Fruit fly (Drosophila melanogaster) whole organism: ENCODE results near the gene Syp.

Source experiments
- CG8478 ChIP-seq: fragments of >200 bp; optimal IDR thresholded peaks from 2 replicates; lab custom pipeline; 2018; ENCODE audit warnings: inconsistent platforms
- Dll ChIP-seq: fragments of >200 bp; optimal IDR thresholded peaks from 2 replicates; lab custom pipeline; 2017
- EcR ChIP-seq, 2 experiments: fragments of >200 bp; optimal IDR thresholded peaks; 2 replicates each; lab custom pipeline; 2017; ENCODE audit warnings: missing biosample characterization in 2 of 2, missing genetic modification characterization in 2 of 2, missing genetic modification reagents in 2 of 2
- pan ChIP-seq: fragments of >200 bp; optimal IDR thresholded peaks from 2 replicates; lab custom pipeline; 2017
- psq ChIP-seq: fragments of >200 bp; optimal IDR thresholded peaks from 2 replicates; lab custom pipeline; 2017
- usp ChIP-seq: fragments of >200 bp; optimal IDR thresholded peaks from 2 replicates; lab custom pipeline; 2017; ENCODE audit warnings: missing biosample characterization, missing genetic modification characterization, mixed read lengths

Syp gene

dm6 chr3R:20754991-20755390 lies 1.5 kb upstream of the Syp start:
- TF ChIP-seq CG8478 (lab: Kevin White, UChicago) = no peak
- TF ChIP-seq Dll (lab: Kevin White, UChicago) = no peak
- TF ChIP-seq pan (lab: Kevin White, UChicago) = no peak
- no peak for TF ChIP-seq psq (lab: Kevin White, UChicago)
- no peak for TF ChIP-seq EcR (GFP tag; optimal IDR thresholded peaks at IDR 0.05; lab: Kevin White, UChicago)
- no peak for TF ChIP-seq usp

dm6 chr3R:20762175-20762795 lies 5.8 kb downstream of the Syp start, which contains the start of gene CG31195:
TSS of gene CG31195 (minus strand) at chr3R:20762369.
- TF ChIP-seq usp (no peak), psq (lab: Kevin White, UChicago) (no peak)

- TF ChIP-seq pan (lab: Kevin White, UChicago) = no peak
- TF ChIP-seq Dll (lab: Kevin White, UChicago) = no peak
- TF ChIP-seq CG8478 (lab: Kevin White, UChicago) = no peak
- no peak for TF ChIP-seq EcR (GFP tag; optimal IDR thresholded peaks at IDR 0.05; lab: Kevin White, UChicago)
- TF ChIP-seq usp = no peak
- no peak for TF ChIP-seq psq (lab: Kevin White, UChicago)
These were observed 7.5 kb downstream of the Syp start for dm6 chr3R:20764058-20764457.

dm6 chr3R:20765302-20766155 lies 9.0 kb downstream of the Syp start:
- TF ChIP-seq psq (lab: Kevin White, UChicago) (no peak), EcR (GFP tag; optimal IDR thresholded peaks at IDR 0.05; lab: Kevin White, UChicago) (peak; percentile 88 to 90), usp (no peak), Dll (lab: Kevin White, UChicago) (no peak)

dm6 chr3R:20766156-20766486 lies 9.6 kb downstream of the Syp start:
- TF ChIP-seq pan (lab: Kevin White, UChicago) (no peak), CG8478 (lab: Kevin White, UChicago) (no peak), EcR (GFP tag; optimal IDR thresholded peaks at IDR 0.05; lab: Kevin White, UChicago) (no peak), Dll (lab: Kevin White, UChicago) (no peak)

- no peak for TF ChIP-seq pan (lab: Kevin White, UChicago)
- TF ChIP-seq psq (lab: Kevin White, UChicago) = no peak
- no peak for TF ChIP-seq usp
- TF ChIP-seq CG8478 (lab: Kevin White, UChicago) = no peak
- TF ChIP-seq Dll (lab: Kevin White, UChicago) = no peak
- no peak for TF ChIP-seq EcR (GFP tag; optimal IDR thresholded peaks at IDR 0.05; lab: Kevin White, UChicago)
These were observed 16.0 kb downstream of the Syp start, which contains the start of gene Takl1 for dm6 chr3R:20772543-20772942. TSS of gene Takl1 (minus strand) at chr3R:20772601.

dm6 chr3R:20773174-20773573 lies 16.6 kb downstream of the Syp start:
- no peak for TF ChIP-seq EcR (GFP tag; optimal IDR thresholded peaks at IDR 0.05; lab: Kevin White, UChicago)
- no peak for TF ChIP-seq pan (lab: Kevin White, UChicago)
- no peak for TF ChIP-seq Dll (lab: Kevin White, UChicago)
- no peak for TF ChIP-seq usp
- no peak for TF ChIP-seq CG8478 (lab: Kevin White, UChicago)
- no peak for TF ChIP-seq psq (lab: Kevin White, UChicago)

dm6 chr3R:20774125-20774524 lies 17.6 kb downstream of the Syp start:
- TF ChIP-seq Dll (lab: Kevin White, UChicago) (no peak), psq (lab: Kevin White, UChicago) (no peak), usp (no peak), EcR (GFP tag; optimal IDR thresholded peaks at IDR 0.05; lab: Kevin White, UChicago) (no peak), pan (lab: Kevin White, UChicago) (no peak), CG8478 (lab: Kevin White, UChicago) (no peak)

- TF ChIP-seq usp (no peak), Dll (lab: Kevin White, UChicago) (peak; percentile 89), psq (lab: Kevin White, UChicago) (no peak), CG8478 (lab: Kevin White, UChicago) (peak; percentile 2), EcR (GFP tag; optimal IDR thresholded peaks at IDR 0.05; lab: Kevin White, UChicago) (peak in 1 of 2 experiments; percentile 58), pan (lab: Kevin White, UChicago) (no peak)
These were observed 21.9 kb downstream of the Syp start for dm6 chr3R:20778285-20778926.

- no peak for TF ChIP-seq EcR (GFP tag; optimal IDR thresholded peaks at IDR 0.05; lab: Kevin White, UChicago)
- TF ChIP-seq psq (lab: Kevin White, UChicago) = no peak
- TF ChIP-seq CG8478 (lab: Kevin White, UChicago) = no peak
- TF ChIP-seq usp = no peak
- TF ChIP-seq Dll (lab: Kevin White, UChicago) = no peak
- TF ChIP-seq pan (lab: Kevin White, UChicago) = no peak
These were observed 23.0 kb downstream of the Syp start for dm6 chr3R:20779545-20779944.

- TF ChIP-seq psq (lab: Kevin White, UChicago) = no peak
- peak; percentile 40 for TF ChIP-seq Dll (lab: Kevin White, UChicago)
- no peak for TF ChIP-seq usp
- TF ChIP-seq pan (lab: Kevin White, UChicago) = no peak
These were observed 23.4 kb downstream of the Syp start for dm6 chr3R:20779969-20780368.
